Worm (Caenorhabditis elegans): ENCODE data around the gene M57.1.

DNA sequence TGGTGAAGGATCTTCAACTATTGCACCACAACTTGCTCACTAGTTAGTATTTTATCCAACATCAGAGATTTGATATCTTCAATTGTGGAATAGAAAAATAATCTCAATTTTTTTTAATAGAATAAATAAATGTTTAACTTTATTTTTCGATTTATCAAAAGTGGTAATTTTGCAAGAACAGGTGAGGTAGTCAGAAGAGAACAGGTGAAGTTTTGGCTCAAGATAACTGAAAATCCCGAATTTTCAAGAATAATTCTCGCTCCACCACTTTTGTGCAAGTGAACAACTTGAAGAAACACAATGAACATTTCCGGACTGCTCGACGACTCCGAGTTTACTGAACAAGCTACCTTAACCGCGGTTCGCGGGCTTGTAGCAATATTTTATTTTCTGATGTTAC, 40.8 kb upstream of the M57.1 start, which contains the start of gene srz-78:
- TF ChIP-seq mdl-1 (tag; optimal IDR thresholded peaks at IDR 0.05) (no peak), R02D3.7 (tag; optimal IDR thresholded peaks at IDR 0.05) (no peak), lin-39 (tag; optimal IDR thresholded peaks at IDR 0.05) (no peak), skn-1 (tag; optimal IDR thresholded peaks at IDR 0.05) (no peak), lin-11 (tag; optimal IDR thresholded peaks at IDR 0.05) (no peak), ZK546.5 (tag; optimal IDR thresholded peaks at IDR 0.05) (no peak), unc-62 (GFP tag; optimal IDR thresholded peaks at IDR 0.05) (no peak), nhr-12 (tag; optimal IDR thresholded peaks at IDR 0.05) (no peak)
